Worm (Caenorhabditis elegans) whole organism, young adult: ENCODE measurements around the gene Y45G5AL.1.

Source experiments
- C06A6.2 ChIP-seq: fragments of 200-800 bp; sonication (Bioruptor generic); conservative IDR thresholded peaks from 2 replicates; pipeline ENCODE4 v1.3.6; 2022; ENCODE audit warnings: missing genetic modification characterization, missing compliant biosample characterization
- C17E4.6 ChIP-seq: fragments of 200-800 bp; sonication (Bioruptor generic); IDR thresholded peaks from 2 replicates; pipeline ENCODE4 v1.3.6; 2022; ENCODE audit warnings: missing genetic modification reagents, missing genetic modification characterization, missing compliant biosample characterization
- D2030.7 ChIP-seq: fragments of 200-800 bp; sonication (Bioruptor generic); IDR thresholded peaks from 2 replicates; pipeline ENCODE4 v1.3.6; 2022; ENCODE audit warnings: missing genetic modification reagents, missing genetic modification characterization, missing compliant biosample characterization
- F10E7.11 ChIP-seq: sonication (generic microtip); optimal IDR thresholded peaks from 2 replicates; lab custom pipeline; 2017; ENCODE audit warnings: mild to moderate bottlenecking, missing genetic modification characterization, moderate library complexity, missing compliant biosample characterization
- F33H1.4 ChIP-seq: fragments of 200-800 bp; sonication (Bioruptor generic); IDR thresholded peaks from 2 replicates; pipeline ENCODE4 v1.3.6; 2022; ENCODE audit warnings: missing genetic modification reagents, missing genetic modification characterization, missing compliant biosample characterization
- F39B2.1 ChIP-seq: fragments of 200-800 bp; sonication (Bioruptor generic); IDR thresholded peaks from 2 replicates; pipeline ENCODE4 v1.3.6; 2022; ENCODE audit warnings: missing genetic modification reagents, missing genetic modification characterization, missing compliant biosample characterization
- F49E8.2 ChIP-seq: sonication (generic microtip); optimal IDR thresholded peaks from 3 replicates; lab custom pipeline; 2017; ENCODE audit warnings: missing genetic modification characterization, mild to moderate bottlenecking, missing compliant biosample characterization, antibody characterized with exemption, moderate library complexity; ENCODE audit not compliant: insufficient read depth
- F52B5.7 ChIP-seq: sonication (generic microtip); optimal IDR thresholded peaks from 2 replicates; lab custom pipeline; 2016; ENCODE audit warnings: mild to moderate bottlenecking, missing genetic modification characterization, missing compliant biosample characterization
- F55B11.4 ChIP-seq: sonication (generic microtip); optimal IDR thresholded peaks from 2 replicates; lab custom pipeline; 2016; ENCODE audit warnings: missing compliant biosample characterization, missing genetic modification characterization, borderline replicate concordance; ENCODE audit not compliant: insufficient read depth
- K11D2.4 ChIP-seq: fragments of 200-800 bp; sonication (Bioruptor generic); IDR thresholded peaks from 2 replicates; pipeline ENCODE4 v1.3.6; 2022; ENCODE audit warnings: missing genetic modification reagents, missing genetic modification characterization, missing compliant biosample characterization
- Y56A3A.18 ChIP-seq: fragments of 200-800 bp; sonication (Bioruptor generic); IDR thresholded peaks from 2 replicates; pipeline ENCODE4 v1.3.6; 2022; ENCODE audit warnings: missing genetic modification reagents, missing genetic modification characterization, missing compliant biosample characterization
- Y67H2A.10 ChIP-seq: fragments of 200-800 bp; sonication (Bioruptor generic); conservative IDR thresholded peaks from 2 replicates; pipeline ENCODE4 v1.3.6; 2022; ENCODE audit warnings: missing genetic modification reagents, missing genetic modification characterization, missing compliant biosample characterization
- ama-1 ChIP-seq, 3 experiments: fragments of 150-350 bp in 1 of 3; sonication (generic microtip) in 2 of 3; optimal IDR thresholded peaks; 2 replicates each; lab custom pipeline; 2014 to 2018; ENCODE audit warnings: missing biosample characterization in 2 of 3, missing genetic modification characterization in 2 of 3, missing genetic modification reagents in 2 of 3
- aptf-2 ChIP-seq: fragments of 200-800 bp; sonication (Bioruptor generic); conservative IDR thresholded peaks from 2 replicates; pipeline ENCODE4 v1.3.6; 2022; ENCODE audit warnings: missing genetic modification reagents, missing genetic modification characterization, missing compliant biosample characterization
- aptf-3 ChIP-seq: fragments of 200-800 bp; sonication (Bioruptor generic); IDR thresholded peaks from 2 replicates; pipeline ENCODE4 v1.3.6; 2022; ENCODE audit warnings: missing genetic modification characterization, missing compliant biosample characterization
- attf-3 ChIP-seq: fragments of 200-800 bp; sonication (Bioruptor generic); conservative IDR thresholded peaks from 2 replicates; pipeline ENCODE4 v1.3.6; 2022; ENCODE audit warnings: missing genetic modification reagents, missing genetic modification characterization, missing compliant biosample characterization
- attf-5 ChIP-seq: fragments of 200-800 bp; sonication (Bioruptor generic); optimal IDR thresholded peaks from 2 replicates; lab custom pipeline; 2018; ENCODE audit warnings: mild to moderate bottlenecking, missing genetic modification characterization, missing compliant biosample characterization
- attf-6 ChIP-seq: fragments of 200-800 bp; sonication (Bioruptor generic); IDR thresholded peaks from 2 replicates; pipeline ENCODE4 v1.3.6; 2022; ENCODE audit warnings: missing genetic modification reagents, missing genetic modification characterization, missing compliant biosample characterization
- ceh-40 ChIP-seq: fragments of 200-800 bp; sonication (Bioruptor generic); IDR thresholded peaks from 2 replicates; pipeline ENCODE4 v1.3.6; 2022; ENCODE audit warnings: missing genetic modification characterization, missing compliant biosample characterization
- ceh-91 ChIP-seq: fragments of 200-800 bp; sonication (Bioruptor generic); IDR thresholded peaks from 2 replicates; pipeline ENCODE4 v1.3.6; 2022; ENCODE audit warnings: missing genetic modification reagents, missing genetic modification characterization, missing compliant biosample characterization
- dox-1 ChIP-seq: fragments of 200-800 bp; sonication (Bioruptor generic); IDR thresholded peaks from 2 replicates; pipeline ENCODE4 v1.3.6; 2022; ENCODE audit warnings: missing genetic modification reagents, missing genetic modification characterization, missing compliant biosample characterization
- dpff-1 ChIP-seq: sonication (generic microtip); optimal IDR thresholded peaks from 2 replicates; lab custom pipeline; 2017; ENCODE audit warnings: mild to moderate bottlenecking, missing genetic modification characterization, missing compliant biosample characterization
- efl-1 ChIP-seq: fragments of 150-350 bp; optimal IDR thresholded peaks from 2 replicates; lab custom pipeline; 2014; ENCODE audit warnings: missing biosample characterization, missing genetic modification reagents, missing genetic modification characterization
- egrh-3 ChIP-seq: fragments of 200-800 bp; sonication (Bioruptor generic); IDR thresholded peaks from 2 replicates; pipeline ENCODE4 v1.3.6; 2022; ENCODE audit warnings: missing genetic modification reagents, missing genetic modification characterization, missing compliant biosample characterization
- hmg-1.2 ChIP-seq: fragments of 200-800 bp; sonication (Bioruptor generic); IDR thresholded peaks from 2 replicates; pipeline ENCODE4 v1.3.6; 2022; ENCODE audit warnings: missing genetic modification reagents, missing genetic modification characterization, missing compliant biosample characterization
- hsf-1 ChIP-seq: fragments of 200-800 bp; sonication (Bioruptor generic); IDR thresholded peaks from 2 replicates; pipeline ENCODE4 v1.3.6; 2022; ENCODE audit warnings: missing genetic modification reagents, missing genetic modification characterization, missing compliant biosample characterization
- lag-1 ChIP-seq: fragments of 200-800 bp; sonication (Bioruptor generic); IDR thresholded peaks from 2 replicates; pipeline ENCODE4 v1.3.6; 2022; ENCODE audit warnings: missing genetic modification reagents, missing genetic modification characterization, missing compliant biosample characterization
- let-526 ChIP-seq: fragments of 200-800 bp; sonication (Bioruptor generic); IDR thresholded peaks from 2 replicates; pipeline ENCODE4 v1.3.6; 2022; ENCODE audit warnings: missing genetic modification reagents, missing genetic modification characterization, missing compliant biosample characterization
- let-607 ChIP-seq, 2 experiments: fragments of 200-800 bp in 1 of 2; sonication (Bioruptor generic) in 1 of 2; sonication (generic microtip) in 1 of 2; optimal IDR thresholded peaks; 2 replicates each; lab custom pipeline; 2016 to 2018; ENCODE audit warnings: mild to moderate bottlenecking in 2 of 2, missing compliant biosample characterization in 2 of 2, missing genetic modification characterization in 2 of 2, moderate library complexity in 2 of 2, missing genotype in 1 of 2
- lin-40 ChIP-seq: sonication (generic microtip); optimal IDR thresholded peaks from 2 replicates; lab custom pipeline; 2016; ENCODE audit warnings: missing genetic modification characterization, mild to moderate bottlenecking, missing compliant biosample characterization, missing genotype, missing genetic modification reagents
- lsy-27 ChIP-seq: sonication (generic microtip); optimal IDR thresholded peaks from 2 replicates; lab custom pipeline; 2017; ENCODE audit warnings: missing genetic modification characterization, mild to moderate bottlenecking, missing compliant biosample characterization, antibody characterized with exemption, missing genotype, borderline replicate concordance; ENCODE audit not compliant: insufficient read depth
- madf-6 ChIP-seq: fragments of 200-800 bp; sonication (Bioruptor generic); IDR thresholded peaks from 2 replicates; pipeline ENCODE4 v1.3.6; 2022; ENCODE audit warnings: missing genetic modification reagents, missing genetic modification characterization, missing compliant biosample characterization
- nfyb-1 ChIP-seq: fragments of 200-800 bp; sonication (Bioruptor generic); IDR thresholded peaks from 2 replicates; pipeline ENCODE4 v1.3.6; 2022; ENCODE audit warnings: missing genetic modification reagents, missing genetic modification characterization, missing compliant biosample characterization
- nhr-179 ChIP-seq: sonication (generic microtip); optimal IDR thresholded peaks from 2 replicates; lab custom pipeline; 2016; ENCODE audit warnings: mild to moderate bottlenecking, missing genetic modification characterization, missing compliant biosample characterization
- nhr-27 ChIP-seq: fragments of 200-800 bp; sonication (Bioruptor generic); optimal IDR thresholded peaks from 2 replicates; lab custom pipeline; 2018; ENCODE audit warnings: mild to moderate bottlenecking, missing genetic modification characterization, moderate library complexity, missing compliant biosample characterization
- sea-2 ChIP-seq: fragments of 200-800 bp; sonication (Bioruptor generic); IDR thresholded peaks from 2 replicates; pipeline ENCODE4 v1.3.6; 2022; ENCODE audit warnings: missing genetic modification characterization, missing compliant biosample characterization
- snpc-3.4 ChIP-seq: sonication (generic microtip); optimal IDR thresholded peaks from 2 replicates; lab custom pipeline; 2017; ENCODE audit warnings: missing genetic modification characterization, mild to moderate bottlenecking, missing compliant biosample characterization, antibody characterized with exemption, moderate library complexity, missing genotype, missing genetic modification reagents
- tbp1 ChIP-seq: fragments of 200-800 bp; sonication (Bioruptor generic); optimal IDR thresholded peaks from 2 replicates; lab custom pipeline; 2018; ENCODE audit warnings: mild to moderate bottlenecking, missing genetic modification characterization, missing compliant biosample characterization

The Y45G5AL.1 gene

DNA sequence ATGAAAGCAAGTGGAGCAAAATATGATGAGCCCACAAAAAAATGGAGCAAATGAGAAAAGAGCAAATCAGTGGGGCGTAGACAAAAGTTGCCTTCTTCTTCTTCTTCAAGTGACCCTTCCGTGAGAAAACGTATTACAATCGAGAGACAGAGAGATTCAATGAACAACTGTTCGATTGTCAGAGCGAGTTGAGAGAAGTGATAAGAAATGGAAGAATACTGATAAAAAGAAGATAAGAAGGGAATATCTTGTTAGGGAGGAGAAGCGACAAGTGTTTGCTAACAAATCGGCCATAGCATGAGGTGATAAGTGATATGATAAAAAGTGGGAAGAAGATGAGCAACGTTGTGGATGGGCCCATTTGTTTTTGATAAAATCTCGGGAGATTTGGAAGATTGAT, 13.0 kb downstream of the Y45G5AL.1 start (continued):
- no peak for TF ChIP-seq snpc-3.4

DNA sequence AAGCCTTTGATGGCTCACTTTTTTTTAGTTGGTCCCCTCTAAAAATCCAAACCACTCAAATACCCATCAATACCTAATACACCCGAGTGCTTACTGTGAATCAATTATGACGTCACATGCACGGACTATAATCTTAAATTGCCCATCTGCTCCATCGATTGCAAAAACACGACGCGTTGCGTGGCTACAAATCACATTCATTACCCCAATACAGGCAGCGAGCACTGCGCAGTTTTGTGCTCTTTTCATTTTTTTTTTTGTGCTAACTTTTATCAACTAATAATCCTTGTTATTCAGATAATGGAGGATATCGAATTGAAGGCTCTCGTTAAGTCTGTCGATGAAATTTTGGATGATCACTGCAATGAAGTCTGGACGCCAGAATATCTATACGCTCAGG, 15.8 kb downstream of the Y45G5AL.1 start, which contains the start of gene Y45G5AM.5:
Y45G5AM.5 (plus strand) TSS at position 301 of the 400 bp plus-strand sequence.
- no peak for TF ChIP-seq K11D2.4 (GFP tag; lab: Robert Waterston, UW)
- TF ChIP-seq F55B11.4 (tag; lab: Kevin White, UChicago), result no peak
- TF ChIP-seq, all 124 proteins: peak for 0

DNA sequence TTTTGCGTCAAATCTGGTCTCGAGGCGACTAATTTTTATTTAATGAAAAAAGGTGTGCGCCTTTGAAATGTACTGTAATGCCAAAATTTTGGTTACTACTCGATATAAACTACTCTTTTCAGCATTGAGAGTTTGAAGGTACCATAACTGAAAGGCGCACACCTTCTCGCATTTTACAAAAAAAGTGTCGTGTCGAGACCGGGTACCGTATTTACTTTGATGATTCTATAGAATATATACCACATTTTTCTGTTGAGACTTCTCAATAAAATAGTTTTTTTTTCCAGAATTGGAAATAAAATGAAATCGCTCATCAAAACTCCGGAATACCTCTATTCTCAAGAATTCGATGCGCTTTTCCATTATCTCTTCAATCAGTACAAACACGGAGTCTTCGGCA, 18.6 kb downstream of the Y45G5AL.1 start, which contains the start of gene Y45G5AM.4:
Y45G5AM.4 (plus strand) TSS at position 301 of the 400 bp plus-strand sequence.
- TF ChIP-seq ceh-91 (GFP tag; lab: Robert Waterston, UW) (no peak), aptf-2 (GFP tag; lab: Robert Waterston, UW) (no peak), attf-3 (GFP tag; lab: Robert Waterston, UW) (no peak), ama-1 (optimal IDR thresholded peaks at IDR 0.05; lab: Kevin White, UChicago) (no peak), ama-1 (GFP tag; optimal IDR thresholded peaks at IDR 0.05; lab: Kevin White, UChicago) (no peak), F52B5.7 (tag; lab: Kevin White, UChicago) (no peak), lsy-27 (tag; lab: Kevin White, UChicago) (no peak), C17E4.6 (GFP tag; lab: Robert Waterston, UW) (no peak), dpff-1 (tag; lab: Kevin White, UChicago) (no peak), nhr-179 (tag; lab: Kevin White, UChicago) (no peak), Y67H2A.10 (no peak), dox-1 (no peak), F10E7.11 (tag; lab: Kevin White, UChicago) (no peak), hsf-1 (no peak), let-607 (tag; optimal IDR thresholded peaks at IDR 0.05; lab: Kevin White, UChicago) (no peak), nhr-27 (tag; lab: Kevin White, UChicago) (no peak), F39B2.1 (no peak), aptf-3 (GFP tag; lab: Robert Waterston, UW) (no peak), lag-1 (GFP tag; lab: Robert Waterston, UW) (no peak), sea-2 (GFP tag; lab: Robert Waterston, UW) (no peak), Y56A3A.18 (GFP tag; lab: Robert Waterston, UW) (no peak)

- TF ChIP-seq let-526 (GFP tag; lab: Robert Waterston, UW) (no peak), attf-5 (GFP tag; lab: Kevin White, UChicago) (peak; percentile 5), hmg-1.2 (peak; percentile 30; the same call in 1 of the 2 replicates)
- TF ChIP-seq, all 124 proteins: peak for 2
These were observed 20.2 kb downstream of the Y45G5AL.1 start, which contains the start of gene Y45G5AM.3 for ce11 chrV:4164504-4164959. TSS of gene Y45G5AM.3 (plus strand) at chrV:4164554.

DNA sequence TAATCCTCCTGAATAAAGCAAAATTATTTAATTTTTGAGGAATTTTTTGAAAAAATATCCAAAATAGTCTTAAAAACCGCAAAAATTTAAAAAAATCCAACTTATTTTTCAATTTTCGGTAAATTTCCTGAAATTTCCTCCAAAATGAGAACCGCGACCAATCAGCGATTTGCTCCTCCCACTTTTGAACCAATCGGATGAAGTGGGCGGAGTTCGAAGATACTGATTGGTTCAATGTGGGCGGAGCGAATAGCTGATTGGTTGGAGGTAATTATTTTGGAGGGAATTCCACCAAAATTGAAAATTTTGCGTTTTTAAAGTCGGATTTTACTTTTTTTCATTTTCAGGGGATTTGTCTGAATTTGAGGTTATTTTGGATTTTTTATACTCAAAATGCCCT, 23.7 kb downstream of the Y45G5AL.1 start:
- peak; percentile 82; the same call in 1 of the 2 replicates for TF ChIP-seq nfyb-1 (GFP tag; lab: Robert Waterston, UW)
- no peak for TF ChIP-seq lin-40

DNA sequence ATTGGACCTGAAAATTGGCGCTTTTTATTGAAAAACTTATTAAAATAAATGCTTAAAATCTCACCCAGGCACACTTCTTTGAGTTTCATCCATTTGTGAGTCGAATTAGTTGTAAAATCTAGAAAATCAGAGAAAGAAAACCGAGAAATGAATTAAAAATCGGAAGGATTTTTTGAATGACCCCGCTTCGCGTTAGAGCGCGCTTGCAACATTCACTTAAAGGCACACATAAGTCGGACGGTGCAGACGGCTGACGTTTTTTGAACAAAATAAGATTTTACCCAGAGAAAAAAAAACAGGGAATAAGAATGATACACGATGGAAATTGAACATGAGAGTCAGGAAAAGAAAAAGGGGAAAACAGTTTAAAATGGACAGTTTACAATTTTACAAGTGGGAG, 25.4 kb downstream of the Y45G5AL.1 start:
- TF ChIP-seq tbp1 (peak; percentile 2), lsy-27 (tag; lab: Kevin White, UChicago) (no peak), ceh-40 (GFP tag; lab: Robert Waterston, UW) (no peak), attf-6 (0 out of 2 replicates have a peak, but pooled peaks have one; percentile 29), egrh-3 (no peak), C06A6.2 (GFP tag; lab: Robert Waterston, UW) (no peak), hmg-1.2 (peak; percentile 20; the same call in 1 of the 2 replicates), F49E8.2 (tag; lab: Kevin White, UChicago) (peak; percentile 18), D2030.7 (GFP tag; lab: Robert Waterston, UW) (peak; percentile 49), aptf-3 (GFP tag; lab: Robert Waterston, UW) (no peak), ceh-91 (GFP tag; lab: Robert Waterston, UW) (0 out of 2 replicates have a peak, but pooled peaks have one; percentile 21), snpc-3.4 (peak; percentile 8), F33H1.4 (peak; percentile 41; the same call in 1 of the 2 replicates), efl-1 (peak; percentile 24), madf-6 (GFP tag; lab: Robert Waterston, UW) (peak; percentile 47; the same call in 1 of the 2 replicates)
